Fruit fly (Drosophila melanogaster) whole organism, adult: Measurements from ENCODE around the gene CG34140.

Experiments
- CG11617 ChIP-seq: fragments of 200-800 bp; sonication (Bioruptor generic); optimal IDR thresholded peaks from 2 replicates; lab custom pipeline; 2017; ENCODE audit warnings: mild to moderate bottlenecking, missing biosample characterization, missing genetic modification reagents, missing genetic modification characterization
- CG12768 ChIP-seq: fragments of 200-800 bp; sonication (Bioruptor generic); optimal IDR thresholded peaks from 2 replicates; lab custom pipeline; 2017; ENCODE audit warnings: missing biosample characterization, missing genetic modification characterization, mild to moderate bottlenecking, moderate library complexity, missing genetic modification reagents
- CG14711 ChIP-seq: fragments of 200-800 bp; sonication (Bioruptor generic); optimal IDR thresholded peaks from 2 replicates; lab custom pipeline; 2018; ENCODE audit warnings: missing biosample characterization, mild to moderate bottlenecking, missing genetic modification characterization, moderate library complexity
- CG1620 ChIP-seq: fragments of 200-800 bp; sonication (Bioruptor generic); optimal IDR thresholded peaks from 2 replicates; lab custom pipeline; 2016; ENCODE audit warnings: missing biosample characterization, missing genetic modification characterization
- CG33017 ChIP-seq: fragments of 200-800 bp; sonication (Bioruptor generic); optimal IDR thresholded peaks from 2 replicates; lab custom pipeline; 2018; ENCODE audit warnings: missing biosample characterization, mild to moderate bottlenecking, missing genetic modification characterization, moderate library complexity
- CG5204 ChIP-seq: fragments of 200-800 bp; sonication (Bioruptor generic); optimal IDR thresholded peaks from 2 replicates; lab custom pipeline; 2016; ENCODE audit warnings: missing biosample characterization, missing genetic modification characterization
- CG7045 ChIP-seq: fragments of 200-800 bp; sonication (Bioruptor generic); optimal IDR thresholded peaks from 2 replicates; lab custom pipeline; 2017; ENCODE audit warnings: missing biosample characterization, mild to moderate bottlenecking, missing genetic modification characterization
- CG7101 ChIP-seq: fragments of 200-800 bp; sonication (Bioruptor generic); optimal IDR thresholded peaks from 2 replicates; lab custom pipeline; 2018; ENCODE audit warnings: missing biosample characterization, mild to moderate bottlenecking, missing genetic modification characterization, moderate library complexity
- Clk ChIP-seq: fragments of 200-800 bp; sonication (Bioruptor generic); optimal IDR thresholded peaks from 2 replicates; lab custom pipeline; 2017; ENCODE audit warnings: missing biosample characterization, missing genetic modification characterization
- Crg-1 ChIP-seq: fragments of 200-800 bp; sonication (Bioruptor generic); optimal IDR thresholded peaks from 2 replicates; lab custom pipeline; 2016; ENCODE audit warnings: missing biosample characterization, missing genetic modification characterization
- Hr96 ChIP-seq: fragments of 200-800 bp; sonication (Bioruptor generic); optimal IDR thresholded peaks from 2 replicates; lab custom pipeline; 2016; ENCODE audit warnings: missing biosample characterization, missing genetic modification characterization
- Mnt ChIP-seq: fragments of 200-800 bp; sonication (Bioruptor generic); optimal IDR thresholded peaks from 2 replicates; lab custom pipeline; 2016; ENCODE audit warnings: missing biosample characterization, mild to moderate bottlenecking, missing genetic modification characterization
- bab1 ChIP-seq: fragments of 200-800 bp; sonication (Bioruptor generic); optimal IDR thresholded peaks from 3 replicates; lab custom pipeline; 2019; ENCODE audit warnings: missing biosample characterization, mild to moderate bottlenecking, missing genetic modification characterization, moderate library complexity
- cic ChIP-seq: fragments of 200-800 bp; sonication (Bioruptor generic); optimal IDR thresholded peaks from 2 replicates; lab custom pipeline; 2017; ENCODE audit warnings: missing biosample characterization, mild to moderate bottlenecking, missing genetic modification characterization, moderate library complexity
- cnc ChIP-seq, 2 experiments: fragments of >200 bp; optimal IDR thresholded peaks; 2 replicates each; lab custom pipeline; 2017
- kay ChIP-seq: fragments of 200-800 bp; sonication (Bioruptor generic); peaks from one replicate; lab custom pipeline; 2016; ENCODE audit warnings: missing biosample characterization, missing genetic modification characterization, borderline replicate concordance
- ovo ChIP-seq: fragments of 200-800 bp; sonication (Bioruptor generic); optimal IDR thresholded peaks from 2 replicates; lab custom pipeline; 2016; ENCODE audit warnings: missing biosample characterization, missing genetic modification characterization
- pad ChIP-seq: fragments of 200-800 bp; sonication (Bioruptor generic); optimal IDR thresholded peaks from 3 replicates; lab custom pipeline; 2017; ENCODE audit warnings: missing biosample characterization, missing genetic modification characterization, mild to moderate bottlenecking, moderate library complexity, missing genetic modification reagents
- tj ChIP-seq: fragments of 200-800 bp; sonication (Bioruptor generic); optimal IDR thresholded peaks from 3 replicates; lab custom pipeline; 2017; ENCODE audit warnings: missing biosample characterization, mild to moderate bottlenecking, missing genetic modification characterization, moderate library complexity
- toe ChIP-seq: fragments of 200-800 bp; sonication (Bioruptor generic); optimal IDR thresholded peaks from 2 replicates; lab custom pipeline; 2016; ENCODE audit warnings: missing biosample characterization, missing genetic modification characterization

The CG34140 gene

dm6 chr3L:212520-212919, 28.3 kb upstream of the CG34140 start, which contains the start of the genes thoc7 and Dis3l2:
thoc7 (minus strand) TSS chr3L:212687.
Dis3l2 (plus strand) TSS chr3L:212709.
- TF ChIP-seq ovo (no peak), Mnt (GFP tag; lab: Kevin White, UChicago) (peak; percentile 3)

- no peak for TF ChIP-seq Hr96 (GFP tag; lab: Kevin White, UChicago)
- no peak for TF ChIP-seq tj
- TF ChIP-seq bab1 (GFP tag; lab: Kevin White, UChicago) = peak; percentile 36
- TF ChIP-seq Mnt (GFP tag; lab: Kevin White, UChicago) = peak; percentile 82
Measured at dm6 chr3L:211200-211599, 27.0 kb upstream of the CG34140 start, which contains the start of gene Prp4k. Prp4k (minus strand) TSS chr3L:211457.

dm6 chr3L:205723-206284, 21.6 kb upstream of the CG34140 start, which contains the start of the genes Gk1 and CG13876:
Gk1 (minus strand) TSS chr3L:205844.
CG13876 (plus strand) TSS chr3L:206134.
- TF ChIP-seq pad (GFP tag; lab: Kevin White, UChicago) (peak; percentile 89), CG14711 (tag; lab: Kevin White, UChicago) (peak; percentile 97), Clk (GFP tag; lab: Kevin White, UChicago) (peak; percentile 95), Crg-1 (GFP tag; lab: Kevin White, UChicago) (peak; percentile 91), CG5204 (GFP tag; lab: Kevin White, UChicago) (no peak), bab1 (GFP tag; lab: Kevin White, UChicago) (peak; percentile 99), CG7101 (peak; percentile 99), tj (peak; percentile 92), CG33017 (tag; lab: Kevin White, UChicago) (peak; percentile 99), CG1620 (GFP tag; lab: Kevin White, UChicago) (peak; percentile 86), CG7045 (GFP tag; lab: Kevin White, UChicago) (peak; percentile 98), CG12768 (GFP tag; lab: Kevin White, UChicago) (peak; percentile 97), CG11617 (GFP tag; lab: Kevin White, UChicago) (peak; percentile 98), cic (GFP tag; lab: Kevin White, UChicago) (peak; percentile 97), kay (no peak), Mnt (GFP tag; lab: Kevin White, UChicago) (peak; percentile 90), cnc (optimal IDR thresholded peaks at IDR 0.05; lab: Kevin White, UChicago) (no peak), Hr96 (GFP tag; lab: Kevin White, UChicago) (no peak), ovo (peak; percentile 90), toe (GFP tag; lab: Kevin White, UChicago) (no peak)

- TF ChIP-seq Clk (GFP tag; lab: Kevin White, UChicago) (no peak), pad (GFP tag; lab: Kevin White, UChicago) (peak; percentile 91), CG11617 (GFP tag; lab: Kevin White, UChicago) (peak; percentile 18), tj (no peak), Crg-1 (GFP tag; lab: Kevin White, UChicago) (no peak), Mnt (GFP tag; lab: Kevin White, UChicago) (peak; percentile 59), CG1620 (GFP tag; lab: Kevin White, UChicago) (no peak), bab1 (GFP tag; lab: Kevin White, UChicago) (peak; percentile 45), CG7101 (no peak), CG33017 (tag; lab: Kevin White, UChicago) (no peak), Hr96 (GFP tag; lab: Kevin White, UChicago) (no peak), cic (GFP tag; lab: Kevin White, UChicago) (peak; percentile 35), ovo (no peak), kay (no peak), CG12768 (GFP tag; lab: Kevin White, UChicago) (peak; percentile 47), CG14711 (tag; lab: Kevin White, UChicago) (no peak), CG7045 (GFP tag; lab: Kevin White, UChicago) (no peak)
Measured at dm6 chr3L:203536-204135, 19.4 kb upstream of the CG34140 start, which contains the start of gene NitFhit. NitFhit (plus strand) TSS chr3L:203730.

dm6 chr3L:199754-200596, 15.8 kb upstream of the CG34140 start, which contains the start of the genes rno and mri:
rno (minus strand) TSS chr3L:199762.
mri (plus strand) TSS chr3L:200174.
- TF ChIP-seq ovo (peak; percentile 46), CG14711 (tag; lab: Kevin White, UChicago) (peak; percentile 85), toe (GFP tag; lab: Kevin White, UChicago) (no peak), CG12768 (GFP tag; lab: Kevin White, UChicago) (peak; percentile 54), kay (no peak), tj (peak; percentile 36), Mnt (GFP tag; lab: Kevin White, UChicago) (peak; percentile 52), cic (GFP tag; lab: Kevin White, UChicago) (peak; percentile 16), Clk (GFP tag; lab: Kevin White, UChicago) (peak; percentile 23), bab1 (GFP tag; lab: Kevin White, UChicago) (peak; percentile 64), cnc (optimal IDR thresholded peaks at IDR 0.05; lab: Kevin White, UChicago) (no peak), CG7045 (GFP tag; lab: Kevin White, UChicago) (peak; percentile 47), Crg-1 (GFP tag; lab: Kevin White, UChicago) (peak; percentile 55), CG5204 (GFP tag; lab: Kevin White, UChicago) (no peak), Hr96 (GFP tag; lab: Kevin White, UChicago) (peak; percentile 45), CG1620 (GFP tag; lab: Kevin White, UChicago) (peak; percentile 44), CG11617 (GFP tag; lab: Kevin White, UChicago) (peak; percentile 80), CG7101 (peak; percentile 85), pad (GFP tag; lab: Kevin White, UChicago) (no peak), CG33017 (tag; lab: Kevin White, UChicago) (peak; percentile 70)
